Fruit fly (Drosophila melanogaster): ENCODE data around the gene Sam-S.
A peak's percentile ranks its signal among the peaks of the same experiment; 100 is the strongest.

Gene Sam-S

DNA sequence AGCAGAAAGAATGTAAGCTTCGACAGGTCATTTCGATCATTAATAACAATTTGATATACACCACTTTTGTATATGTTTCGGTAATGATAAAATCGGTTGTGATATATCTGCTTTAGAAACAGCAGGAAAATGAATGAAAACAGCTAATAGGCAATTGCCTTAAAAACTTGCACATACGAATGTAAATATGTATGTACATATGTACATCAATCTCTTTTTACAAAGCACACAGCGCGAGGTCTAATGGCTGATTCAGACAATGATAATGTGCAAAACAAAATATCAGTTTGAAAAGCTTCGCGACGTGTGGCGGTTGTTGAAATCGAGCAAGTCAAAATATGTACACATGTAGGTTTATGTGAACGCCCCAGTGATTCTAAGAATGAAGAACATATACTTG is 35.2 kb upstream of the Sam-S start, which contains the start of gene galectin:
galectin (plus strand) TSS at position 301 of the 400 bp plus-strand sequence.
- TF ChIP-seq CG13204 (GFP tag; optimal IDR thresholded peaks at IDR 0.05), result no peak
- TF ChIP-seq CG8159 (tag; optimal IDR thresholded peaks at IDR 0.05), result no peak
- no peak for TF ChIP-seq rn (GFP tag; IDR thresholded peaks at IDR 0.05)
- TF ChIP-seq CG15710 (tag; optimal IDR thresholded peaks at IDR 0.05), result no peak
- TF ChIP-seq CG14655 (GFP tag; optimal IDR thresholded peaks at IDR 0.05), result no peak
- no peak for TF ChIP-seq Pif1B (GFP tag; optimal IDR thresholded peaks at IDR 0.05)
- TF ChIP-seq CG10348 (GFP tag; IDR thresholded peaks at IDR 0.05), result no peak
- no peak for TF ChIP-seq CG8301 (tag; optimal IDR thresholded peaks at IDR 0.05)
- no peak for TF ChIP-seq fd96Ca (GFP tag; IDR thresholded peaks at IDR 0.05)
- no peak for TF ChIP-seq CG17806 (tag; optimal IDR thresholded peaks at IDR 0.05)
- TF ChIP-seq Ets98B (GFP tag; IDR thresholded peaks at IDR 0.05), result no peak
- no peak for TF ChIP-seq CG12605 (GFP tag; IDR thresholded peaks at IDR 0.05)
- TF ChIP-seq gl (tag; optimal IDR thresholded peaks at IDR 0.05), result no peak
- no peak for TF ChIP-seq D1 (tag; optimal IDR thresholded peaks at IDR 0.05)
- no peak for TF ChIP-seq CG32121 (GFP tag; IDR thresholded peaks at IDR 0.05)

DNA sequence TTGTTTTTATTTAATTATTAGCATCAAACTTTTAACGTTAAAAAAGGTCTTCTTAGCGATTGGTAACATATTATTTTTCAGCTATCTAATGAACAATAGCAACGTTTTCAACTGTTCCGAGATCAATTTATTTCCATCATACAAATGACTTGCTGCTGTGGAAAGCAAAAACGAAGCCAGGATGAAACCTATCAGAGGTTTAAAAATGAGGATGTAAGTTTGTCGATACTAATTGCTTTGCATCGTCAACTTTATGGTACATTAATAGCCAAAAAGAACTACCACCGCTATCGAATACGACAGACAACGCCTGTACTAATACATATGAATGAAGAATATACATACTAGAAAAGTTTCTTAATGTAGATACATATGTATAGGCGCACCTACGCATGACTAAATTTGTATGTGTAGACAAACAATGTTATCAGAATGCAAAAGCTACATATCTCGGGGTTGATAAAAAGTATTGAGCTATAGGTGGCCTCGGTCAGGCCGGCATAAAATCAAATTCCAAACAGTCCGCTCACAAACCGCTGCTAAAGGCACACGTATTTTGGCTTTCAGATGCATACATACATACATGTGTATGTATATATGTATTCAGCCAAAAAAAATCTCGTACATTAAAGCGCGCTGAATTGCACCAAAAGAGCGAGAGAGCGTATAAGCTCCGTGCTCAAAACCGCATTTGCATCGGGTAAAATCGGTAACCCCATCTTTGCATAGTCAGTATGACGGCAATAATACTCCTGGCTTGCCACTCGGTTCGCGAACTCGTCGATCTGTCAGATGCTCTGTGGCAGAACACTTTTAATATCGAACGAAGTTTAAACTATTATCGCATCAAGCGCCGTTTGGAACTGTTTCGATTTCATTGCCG is 34.6 kb upstream of the Sam-S start:
- TF ChIP-seq CG17806 (tag; optimal IDR thresholded peaks at IDR 0.05) (no peak), CG15710 (tag; optimal IDR thresholded peaks at IDR 0.05) (no peak), CG10348 (GFP tag; IDR thresholded peaks at IDR 0.05) (no peak), CG34367 (tag; optimal IDR thresholded peaks at IDR 0.05) (no peak), Pif1B (GFP tag; optimal IDR thresholded peaks at IDR 0.05) (no peak), Ets98B (GFP tag; IDR thresholded peaks at IDR 0.05) (peak; percentile 40; the same call in 1 of the 2 replicates), EcR (GFP tag; optimal IDR thresholded peaks at IDR 0.05) (no peak), Snoo (tag; optimal IDR thresholded peaks at IDR 0.05) (no peak), CG4496 (GFP tag; IDR thresholded peaks at IDR 0.05) (peak; percentile 56; the same call in 1 of the 3 replicates), CG14655 (GFP tag; optimal IDR thresholded peaks at IDR 0.05) (no peak), D1 (tag; optimal IDR thresholded peaks at IDR 0.05) (no peak), CG13204 (GFP tag; optimal IDR thresholded peaks at IDR 0.05) (no peak), CG32121 (GFP tag; IDR thresholded peaks at IDR 0.05) (no peak), CG12605 (GFP tag; IDR thresholded peaks at IDR 0.05) (0 out of 2 replicates have a peak, but pooled peaks have one; percentile 7), fd96Ca (GFP tag; IDR thresholded peaks at IDR 0.05) (no peak), CG9948 (tag; optimal IDR thresholded peaks at IDR 0.05) (no peak), CG8301 (tag; optimal IDR thresholded peaks at IDR 0.05) (no peak), CG8159 (tag; optimal IDR thresholded peaks at IDR 0.05) (no peak)

- TF ChIP-seq CG12605 (GFP tag; IDR thresholded peaks at IDR 0.05) (no peak), CG13204 (GFP tag; optimal IDR thresholded peaks at IDR 0.05) (no peak), Ets98B (GFP tag; IDR thresholded peaks at IDR 0.05) (no peak; the same call in 1 of the 2 replicates)
These were observed 33.8 kb upstream of the Sam-S start for dm6 chr2L:72752-73435.

DNA sequence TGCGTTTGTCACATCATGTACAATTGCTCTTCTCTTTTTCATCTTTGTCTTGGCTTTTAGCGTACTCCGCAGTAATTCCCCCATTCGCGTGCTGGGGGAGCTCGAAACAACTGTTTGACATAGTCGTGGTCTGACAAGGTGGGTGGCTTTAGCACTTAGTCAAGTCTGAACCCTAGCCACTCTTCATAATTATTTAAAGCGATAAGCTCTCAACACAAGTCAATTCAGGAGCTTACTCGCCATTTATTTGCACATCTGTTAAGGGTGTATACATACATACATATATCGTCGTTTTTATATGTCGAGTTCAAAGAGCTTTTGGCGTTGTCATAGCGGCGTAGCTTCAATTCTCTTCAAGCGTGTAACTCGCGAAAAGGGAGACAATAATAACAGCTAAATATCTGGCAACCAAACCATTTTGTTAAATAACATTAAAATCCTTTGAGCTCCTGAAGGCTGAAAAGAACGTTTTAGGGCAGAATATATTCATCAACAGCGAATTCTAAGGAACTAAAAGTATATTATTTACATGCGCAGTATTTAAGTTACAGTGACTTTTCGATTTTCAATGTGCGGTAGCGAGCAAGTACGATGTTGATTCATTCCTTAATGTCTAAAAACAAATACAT is 32.8 kb upstream of the Sam-S start:
- no peak for TF ChIP-seq Pif1A (GFP tag; optimal IDR thresholded peaks at IDR 0.05)
- no peak for TF ChIP-seq CG14655 (GFP tag; optimal IDR thresholded peaks at IDR 0.05)
- TF ChIP-seq EcR (GFP tag; optimal IDR thresholded peaks at IDR 0.05), result peak; percentile 31

DNA sequence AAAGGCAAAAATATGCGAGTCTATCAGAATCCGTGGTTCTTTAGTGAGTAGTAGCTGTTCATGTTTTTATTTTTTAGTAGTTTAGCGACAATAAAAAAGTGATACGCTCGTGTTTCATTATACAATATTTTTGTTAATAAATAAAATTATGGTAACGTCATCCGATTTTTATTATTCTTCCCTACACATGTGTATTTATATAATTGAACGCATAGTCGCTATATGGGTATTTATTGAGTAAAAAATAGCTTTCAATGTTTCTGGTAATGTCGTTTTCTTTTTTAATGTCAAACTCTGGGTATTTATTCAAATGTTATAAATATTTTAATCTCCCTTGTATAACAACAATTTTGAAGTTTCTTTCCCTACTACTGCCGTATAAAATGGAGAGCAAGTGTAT is 30.7 kb upstream of the Sam-S start, which contains the start of gene CG11374:
CG11374 (plus strand) TSS at position 301 of the 400 bp plus-strand sequence.
- no peak for TF ChIP-seq Pif1A (GFP tag; optimal IDR thresholded peaks at IDR 0.05)
- TF ChIP-seq CG8159 (tag; optimal IDR thresholded peaks at IDR 0.05), result no peak
- no peak for TF ChIP-seq fd96Ca (GFP tag; IDR thresholded peaks at IDR 0.05)
- no peak for TF ChIP-seq CG10348 (GFP tag; IDR thresholded peaks at IDR 0.05)
- no peak for TF ChIP-seq CG8301 (tag; optimal IDR thresholded peaks at IDR 0.05)
- no peak for TF ChIP-seq CG32121 (GFP tag; IDR thresholded peaks at IDR 0.05)
- TF ChIP-seq D1 (tag; optimal IDR thresholded peaks at IDR 0.05), result no peak
- no peak for TF ChIP-seq CG17806 (tag; optimal IDR thresholded peaks at IDR 0.05)
- no peak for TF ChIP-seq gl (tag; optimal IDR thresholded peaks at IDR 0.05)
- no peak for TF ChIP-seq CG34367 (tag; optimal IDR thresholded peaks at IDR 0.05)
- no peak for TF ChIP-seq Ets98B (GFP tag; IDR thresholded peaks at IDR 0.05)
- TF ChIP-seq CG12605 (GFP tag; IDR thresholded peaks at IDR 0.05), result no peak
- TF ChIP-seq CG9948 (tag; optimal IDR thresholded peaks at IDR 0.05), result no peak
- no peak for TF ChIP-seq CG14655 (GFP tag; optimal IDR thresholded peaks at IDR 0.05)
- no peak for TF ChIP-seq Pif1B (GFP tag; optimal IDR thresholded peaks at IDR 0.05)
- no peak for TF ChIP-seq Snoo (tag; optimal IDR thresholded peaks at IDR 0.05)

dm6 chr2L:78828-79227 is 27.9 kb upstream of the Sam-S start:
- no peak for TF ChIP-seq Pif1B (GFP tag; optimal IDR thresholded peaks at IDR 0.05)
- no peak for TF ChIP-seq Snoo (tag; optimal IDR thresholded peaks at IDR 0.05)
- no peak for TF ChIP-seq CG32121 (GFP tag; IDR thresholded peaks at IDR 0.05)
- TF ChIP-seq CG34367 (tag; optimal IDR thresholded peaks at IDR 0.05), result no peak
- no peak for TF ChIP-seq CG10348 (GFP tag; IDR thresholded peaks at IDR 0.05)
- no peak for TF ChIP-seq gl (tag; optimal IDR thresholded peaks at IDR 0.05)
- no peak for TF ChIP-seq rn (GFP tag; IDR thresholded peaks at IDR 0.05)
- TF ChIP-seq CG13204 (GFP tag; optimal IDR thresholded peaks at IDR 0.05), result no peak
- TF ChIP-seq CG15710 (tag; optimal IDR thresholded peaks at IDR 0.05), result no peak
- TF ChIP-seq CG9948 (tag; optimal IDR thresholded peaks at IDR 0.05), result no peak
- no peak for TF ChIP-seq CG8159 (tag; optimal IDR thresholded peaks at IDR 0.05)
- no peak for TF ChIP-seq D1 (tag; optimal IDR thresholded peaks at IDR 0.05)
- no peak for TF ChIP-seq CG17806 (tag; optimal IDR thresholded peaks at IDR 0.05)
- TF ChIP-seq CG14655 (GFP tag; optimal IDR thresholded peaks at IDR 0.05), result no peak
- TF ChIP-seq Pif1A (GFP tag; optimal IDR thresholded peaks at IDR 0.05), result no peak
- no peak for TF ChIP-seq EcR (GFP tag; optimal IDR thresholded peaks at IDR 0.05)
- no peak for TF ChIP-seq CG8301 (tag; optimal IDR thresholded peaks at IDR 0.05)
- TF ChIP-seq Ets98B (GFP tag; IDR thresholded peaks at IDR 0.05), result no peak
- no peak for TF ChIP-seq fd96Ca (GFP tag; IDR thresholded peaks at IDR 0.05)

All from whole organism, pupa.